Fruit fly (Drosophila melanogaster): ENCODE measurements around the gene TfIIFalpha.

TfIIFalpha gene

DNA sequence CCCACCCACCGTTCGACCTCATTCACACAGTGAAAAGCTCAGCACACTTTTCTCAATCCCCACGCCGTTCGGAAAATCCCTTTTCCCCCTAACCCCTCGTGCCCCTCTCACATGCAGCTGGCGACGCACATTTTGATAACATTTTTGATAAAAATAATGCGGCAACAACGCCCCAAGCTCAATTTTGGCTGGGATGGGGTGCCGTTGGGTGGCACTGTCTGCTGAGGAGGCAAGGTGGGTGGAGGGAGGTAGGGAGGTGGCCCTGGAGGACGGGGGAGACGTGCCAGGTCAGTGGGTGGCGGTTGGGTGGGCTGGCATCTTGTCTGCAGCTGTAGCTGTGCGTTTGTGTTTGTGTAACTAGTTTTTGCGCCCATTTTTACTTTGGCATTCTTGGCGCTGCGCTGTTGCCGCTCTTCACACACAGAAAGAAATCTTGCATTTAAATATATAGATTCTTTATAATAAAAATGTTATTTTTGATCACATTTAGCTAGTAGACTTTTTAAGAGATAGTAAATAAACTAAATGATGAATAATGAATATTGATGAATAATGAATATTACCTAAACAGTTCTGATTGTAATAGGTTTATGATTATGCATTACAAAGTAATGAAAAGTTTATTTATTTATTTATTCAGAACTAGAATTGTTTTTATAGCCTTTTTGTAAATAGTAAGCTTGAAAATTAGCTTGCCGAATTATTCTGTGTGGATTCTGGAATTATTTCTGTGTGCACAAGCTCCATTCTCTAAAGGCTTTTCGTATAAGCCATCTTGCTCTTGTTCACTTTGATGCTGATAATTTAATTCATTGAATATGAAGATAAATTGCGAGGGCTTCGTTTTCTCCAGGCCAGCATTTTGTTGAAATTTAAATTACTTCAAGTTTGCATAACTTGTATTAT, 34.4 kb downstream of the TfIIFalpha start (continued):
- TF ChIP-seq sd (tag; optimal IDR thresholded peaks at IDR 0.05) (peak; percentile 61), Ssrp (tag; optimal IDR thresholded peaks at IDR 0.05) (peak; percentile 21), Nf-YA (GFP tag; IDR thresholded peaks at IDR 0.05) (no peak), chinmo (GFP tag; IDR thresholded peaks at IDR 0.05; ENCODE audit: partially characterized antibody) (peak; percentile 89; the same call in 3 of the 4 replicates), CG34422 (GFP tag; IDR thresholded peaks at IDR 0.05) (no peak), Meics (GFP tag; optimal IDR thresholded peaks at IDR 0.05) (peak; percentile 53), lab (GFP tag; optimal IDR thresholded peaks at IDR 0.05) (peak; percentile 50), CG43689 (GFP tag; IDR thresholded peaks at IDR 0.05) (no peak), Hand (GFP tag; optimal IDR thresholded peaks at IDR 0.05) (peak; percentile 25), CG10209 (GFP tag; optimal IDR thresholded peaks at IDR 0.05) (peak; percentile 25), CG11695 (GFP tag; IDR thresholded peaks at IDR 0.05) (0 out of 3 replicates have a peak, but pooled peaks have one; percentile 40)

dm6 chr3R:6416242-6416641, 36.0 kb downstream of the TfIIFalpha start:
- TF ChIP-seq Nf-YA (GFP tag; IDR thresholded peaks at IDR 0.05) (peak; percentile 64; the same call in 1 of the 2 replicates), ftz-f1 (GFP tag; optimal IDR thresholded peaks at IDR 0.05) (no peak), CG7372 (GFP tag; IDR thresholded peaks at IDR 0.05) (peak; percentile 69), Dek (tag; optimal IDR thresholded peaks at IDR 0.05) (peak; percentile 59), schlank (tag; optimal IDR thresholded peaks at IDR 0.05) (peak; percentile 83), org-1 (GFP tag; optimal IDR thresholded peaks at IDR 0.05) (peak; percentile 79), Gsc (GFP tag; IDR thresholded peaks at IDR 0.05) (no peak), CG12391 (tag; optimal IDR thresholded peaks at IDR 0.05) (peak; percentile 57), CG6175 (GFP tag; IDR thresholded peaks at IDR 0.05) (peak; percentile 59; the same call in 2 of the 3 replicates), emc (GFP tag; optimal IDR thresholded peaks at IDR 0.05) (peak; percentile 62), sisA (GFP tag; IDR thresholded peaks at IDR 0.05) (peak; percentile 78), vfl (GFP tag; optimal IDR thresholded peaks at IDR 0.05) (peak; percentile 42), gem (tag; optimal IDR thresholded peaks at IDR 0.05) (peak; percentile 80), CG2202 (tag; optimal IDR thresholded peaks at IDR 0.05) (no peak), CG17186 (GFP tag; optimal IDR thresholded peaks at IDR 0.05) (no peak), CG4730 (GFP tag; IDR thresholded peaks at IDR 0.05) (peak; percentile 62; the same call in 1 of the 2 replicates), wek (GFP tag; optimal IDR thresholded peaks at IDR 0.05) (no peak), CG11085 (GFP tag; IDR thresholded peaks at IDR 0.05) (no peak; the same call in 1 of the 2 replicates), pros (GFP tag; optimal IDR thresholded peaks at IDR 0.05) (no peak), HmgD (GFP tag; optimal IDR thresholded peaks at IDR 0.05) (no peak), en (GFP tag; optimal IDR thresholded peaks at IDR 0.05) (peak; percentile 30), Bteb2 (GFP tag; optimal IDR thresholded peaks at IDR 0.05) (peak; percentile 66), CG2120 (GFP tag; optimal IDR thresholded peaks at IDR 0.05) (peak; percentile 90), Ptx1 (GFP tag; IDR thresholded peaks at IDR 0.05) (peak; percentile 76), CG13287 (GFP tag; IDR thresholded peaks at IDR 0.05; ENCODE audit: partially characterized antibody) (no peak), CG8388 (GFP tag; optimal IDR thresholded peaks at IDR 0.05) (peak; percentile 47), CG12155 (GFP tag; optimal IDR thresholded peaks at IDR 0.05) (peak; percentile 66), cg (GFP tag; optimal IDR thresholded peaks at IDR 0.05) (no peak), Max (GFP tag; optimal IDR thresholded peaks at IDR 0.05) (peak; percentile 52), row (GFP tag; IDR thresholded peaks at IDR 0.05) (peak; percentile 80), dan (GFP tag; IDR thresholded peaks at IDR 0.05) (no peak), tin (GFP tag; optimal IDR thresholded peaks at IDR 0.05) (peak; percentile 64), pita (GFP tag; optimal IDR thresholded peaks at IDR 0.05) (no peak), CG15601 (tag; optimal IDR thresholded peaks at IDR 0.05) (no peak), abd-A (tag; optimal IDR thresholded peaks at IDR 0.05) (no peak), dysf (GFP tag; IDR thresholded peaks at IDR 0.05) (peak; percentile 85), CG42726 (GFP tag; IDR thresholded peaks at IDR 0.05; ENCODE audit: partially characterized antibody) (no peak)

Measured in whole organism, embryonic.